Fruit fly (Drosophila melanogaster): ENCODE measurements around the gene Aladin.
A peak's percentile ranks its signal among the peaks of the same experiment; 100 is the strongest.

Gene Aladin

dm6 chrX:9282783-9283289 is 9.6 kb downstream of the Aladin start, which contains the start of gene c11.1 (continued):
- TF ChIP-seq hbn (GFP tag; IDR thresholded peaks at IDR 0.05; ENCODE audit: partially characterized antibody): no peak
- TF ChIP-seq trem (tag; optimal IDR thresholded peaks at IDR 0.05): peak; percentile 50
- no peak for TF ChIP-seq slou (GFP tag; optimal IDR thresholded peaks at IDR 0.05)
- TF ChIP-seq Sin3A (optimal IDR thresholded peaks at IDR 0.05): peak; percentile 45
- 0 out of 2 replicates have a peak, but pooled peaks have one; percentile 10 for TF ChIP-seq CG42726 (GFP tag; IDR thresholded peaks at IDR 0.05; ENCODE audit: partially characterized antibody)
- no peak for TF ChIP-seq CG17612 (GFP tag; IDR thresholded peaks at IDR 0.05)
- TF ChIP-seq schlank (tag; optimal IDR thresholded peaks at IDR 0.05): no peak
- TF ChIP-seq sug (tag; optimal IDR thresholded peaks at IDR 0.05): peak; percentile 49

- TF ChIP-seq CG4360 (GFP tag; IDR thresholded peaks at IDR 0.05): no peak
- no peak for TF ChIP-seq sima (GFP tag; optimal IDR thresholded peaks at IDR 0.05)
- no peak for TF ChIP-seq luna (GFP tag; optimal IDR thresholded peaks at IDR 0.05)
- TF ChIP-seq CG18619 (GFP tag; optimal IDR thresholded peaks at IDR 0.05): no peak
- TF ChIP-seq CG6791 (GFP tag; IDR thresholded peaks at IDR 0.05; ENCODE audit: partially characterized antibody): no peak
- no peak for TF ChIP-seq CG9727 (GFP tag; optimal IDR thresholded peaks at IDR 0.05)
- no peak for TF ChIP-seq en (GFP tag; optimal IDR thresholded peaks at IDR 0.05)
- TF ChIP-seq Doc2 (GFP tag; IDR thresholded peaks at IDR 0.05): no peak
- TF ChIP-seq CG11560 (tag; IDR thresholded peaks at IDR 0.05): no peak
- TF ChIP-seq CG7786 (GFP tag; optimal IDR thresholded peaks at IDR 0.05): no peak
- peak; percentile 43 for TF ChIP-seq Elba2 (GFP tag; optimal IDR thresholded peaks at IDR 0.05)
- TF ChIP-seq CG12155 (GFP tag; optimal IDR thresholded peaks at IDR 0.05): no peak
- no peak for TF ChIP-seq dmrt11E (tag; optimal IDR thresholded peaks at IDR 0.05)
- no peak for TF ChIP-seq CG11085 (GFP tag; IDR thresholded peaks at IDR 0.05)
- TF ChIP-seq Mad (GFP tag; optimal IDR thresholded peaks at IDR 0.05): no peak
- TF ChIP-seq CG17612 (GFP tag; IDR thresholded peaks at IDR 0.05): no peak
- no peak for TF ChIP-seq amos (GFP tag; IDR thresholded peaks at IDR 0.05; ENCODE audit: partially characterized antibody)
- no peak for TF ChIP-seq CG10543 (GFP tag; optimal IDR thresholded peaks at IDR 0.05)
- no peak for TF ChIP-seq Eip74EF (GFP tag; optimal IDR thresholded peaks at IDR 0.05)
- TF ChIP-seq nerfin-2 (GFP tag; IDR thresholded peaks at IDR 0.05; ENCODE audit: partially characterized antibody): no peak
- no peak for TF ChIP-seq otp (GFP tag; IDR thresholded peaks at IDR 0.05)
- no peak for TF ChIP-seq sisA (GFP tag; IDR thresholded peaks at IDR 0.05)
- TF ChIP-seq dati (GFP tag; IDR thresholded peaks at IDR 0.05): no peak
- TF ChIP-seq pita (GFP tag; optimal IDR thresholded peaks at IDR 0.05): no peak
- no peak for TF ChIP-seq CG18262 (tag; optimal IDR thresholded peaks at IDR 0.05)
- TF ChIP-seq Neu2 (GFP tag; optimal IDR thresholded peaks at IDR 0.05; ENCODE audit: borderline replicate concordance): no peak
- TF ChIP-seq hbn (GFP tag; IDR thresholded peaks at IDR 0.05; ENCODE audit: partially characterized antibody): peak; percentile 16; the same call in 1 of the 2 replicates
- 0 out of 3 replicates have a peak, but pooled peaks have one; percentile 48 for TF ChIP-seq z (GFP tag; IDR thresholded peaks at IDR 0.05)
- TF ChIP-seq ham (GFP tag; IDR thresholded peaks at IDR 0.05): no peak
- no peak for TF ChIP-seq CG9876 (GFP tag; optimal IDR thresholded peaks at IDR 0.05)
- TF ChIP-seq CG14965 (GFP tag; optimal IDR thresholded peaks at IDR 0.05; ENCODE audit: borderline replicate concordance): no peak
- TF ChIP-seq B-H1 (GFP tag; IDR thresholded peaks at IDR 0.05): no peak
- TF ChIP-seq bigmax (GFP tag; optimal IDR thresholded peaks at IDR 0.05): no peak
- no peak for TF ChIP-seq gce (GFP tag; IDR thresholded peaks at IDR 0.05)
- TF ChIP-seq CG11723 (GFP tag; optimal IDR thresholded peaks at IDR 0.05): no peak
- TF ChIP-seq Rfx (GFP tag; IDR thresholded peaks at IDR 0.05): no peak
- no peak for TF ChIP-seq CG12104 (GFP tag; optimal IDR thresholded peaks at IDR 0.05)
- TF ChIP-seq vfl (GFP tag; optimal IDR thresholded peaks at IDR 0.05): no peak
- TF ChIP-seq CG14014 (GFP tag; IDR thresholded peaks at IDR 0.05): no peak
- 0 out of 3 replicates have a peak, but pooled peaks have one; percentile 19 for TF ChIP-seq CG34224 (GFP tag; IDR thresholded peaks at IDR 0.05; ENCODE audit: partially characterized antibody)
- no peak for TF ChIP-seq H15 (GFP tag; IDR thresholded peaks at IDR 0.05)
- TF ChIP-seq Dll (GFP tag; IDR thresholded peaks at IDR 0.05; ENCODE audit: partially characterized antibody): peak; percentile 56; the same call in 1 of the 4 replicates
These were observed 11.0 kb downstream of the Aladin start, which contains the start of gene lz for dm6 chrX:9284024-9284738. Gene lz (plus strand): TSS chrX:9284649.
